Worm (Caenorhabditis elegans) whole organism, young adult: ENCODE measurements around the gene T16G1.4.

Experiments
- Y53F4B.3 ChIP-seq: fragments of 200-800 bp; sonication (Bioruptor generic); IDR thresholded peaks from 2 replicates; pipeline ENCODE4 v1.3.6; 2022; ENCODE audit warnings: missing genetic modification reagents, missing genetic modification characterization, missing compliant biosample characterization
- lir-1 ChIP-seq: fragments of 200-800 bp; sonication (Bioruptor generic); conservative IDR thresholded peaks from 2 replicates; pipeline ENCODE4 v1.3.6; 2022; ENCODE audit warnings: missing genetic modification reagents, missing genetic modification characterization, missing compliant biosample characterization
- zfh-2 ChIP-seq: fragments of 200-800 bp; sonication (Bioruptor generic); conservative IDR thresholded peaks from 2 replicates; pipeline ENCODE4 v1.3.6; 2022; ENCODE audit warnings: missing genetic modification reagents, missing genetic modification characterization, missing compliant biosample characterization
- ztf-26 ChIP-seq: sonication (generic microtip); optimal IDR thresholded peaks from 2 replicates; lab custom pipeline; 2017; ENCODE audit warnings: missing genetic modification characterization, missing compliant biosample characterization
- ztf-6 ChIP-seq: fragments of 200-800 bp; sonication (Bioruptor generic); IDR thresholded peaks from 2 replicates; pipeline ENCODE4 v1.3.6; 2022; ENCODE audit warnings: missing genetic modification reagents, missing genetic modification characterization, missing compliant biosample characterization

ce11 chrV:12970575-12971160, 29.0 kb upstream of the T16G1.4 start, which contains the start of gene pnn-1:
- TF ChIP-seq ztf-6 (no peak), ztf-26 (tag; lab: Kevin White, UChicago) (no peak), zfh-2 (no peak), lir-1 (GFP tag; lab: Robert Waterston, UW) (no peak), Y53F4B.3 (GFP tag; lab: Robert Waterston, UW) (no peak)
